Worm (Caenorhabditis elegans) whole organism, late embryonic: ENCODE data around the gene F49C12.11.

Experiments used
- C08G9.2 ChIP-seq: sonication (generic microtip); optimal IDR thresholded peaks from 2 replicates; lab custom pipeline; 2016; ENCODE audit warnings: mild to moderate bottlenecking, missing genetic modification characterization, moderate library complexity, missing compliant biosample characterization
- F13H6.1 ChIP-seq: sonication (generic microtip); optimal IDR thresholded peaks from 2 replicates; lab custom pipeline; 2016; ENCODE audit warnings: missing genetic modification characterization, missing compliant biosample characterization
- K02D7.2 ChIP-seq: sonication (generic microtip); optimal IDR thresholded peaks from 2 replicates; lab custom pipeline; 2017; ENCODE audit warnings: mild to moderate bottlenecking, missing genetic modification characterization, missing compliant biosample characterization
- ahr-1 ChIP-seq: sonication (generic microtip); optimal IDR thresholded peaks from 2 replicates; lab custom pipeline; 2016; ENCODE audit warnings: missing genetic modification characterization, missing compliant biosample characterization
- ceh-14 ChIP-seq: sonication (generic microtip); optimal IDR thresholded peaks from 2 replicates; lab custom pipeline; 2016; ENCODE audit warnings: missing genotype, missing genetic modification characterization, missing compliant biosample characterization
- ceh-19 ChIP-seq: fragments of 200-800 bp; sonication (Bioruptor generic); optimal IDR thresholded peaks from 2 replicates; lab custom pipeline; 2018; ENCODE audit warnings: mild to moderate bottlenecking, missing genetic modification characterization, missing compliant biosample characterization
- ceh-2 ChIP-seq: sonication (generic microtip); optimal IDR thresholded peaks from 2 replicates; lab custom pipeline; 2016; ENCODE audit warnings: missing genotype, missing genetic modification characterization, missing compliant biosample characterization
- ceh-22 ChIP-seq: sonication (generic microtip); optimal IDR thresholded peaks from 2 replicates; lab custom pipeline; 2017; ENCODE audit warnings: missing biosample characterization, missing genetic modification characterization
- ceh-30 ChIP-seq: fragments of 150-350 bp; optimal IDR thresholded peaks from 2 replicates; lab custom pipeline; 2014; ENCODE audit warnings: missing biosample characterization, missing genetic modification characterization
- ceh-31 ChIP-seq: sonication (generic microtip); optimal IDR thresholded peaks from 2 replicates; lab custom pipeline; 2016; ENCODE audit warnings: missing genetic modification characterization, missing compliant biosample characterization
- ceh-45 ChIP-seq: fragments of 200-800 bp; sonication (Bioruptor generic); IDR thresholded peaks from 2 replicates; pipeline ENCODE4 v1.3.6; 2022; ENCODE audit warnings: missing genetic modification reagents, missing genetic modification characterization, missing compliant biosample characterization
- ceh-48 ChIP-seq: sonication (generic microtip); optimal IDR thresholded peaks from 2 replicates; lab custom pipeline; 2016; ENCODE audit warnings: missing genetic modification characterization, inconsistent platforms, missing compliant biosample characterization
- ceh-6 ChIP-seq: fragments of 200-800 bp; sonication (Bioruptor generic); optimal IDR thresholded peaks from 2 replicates; lab custom pipeline; 2018; ENCODE audit warnings: mild to moderate bottlenecking, missing genetic modification characterization, missing compliant biosample characterization
- ceh-9 ChIP-seq: sonication (generic microtip); optimal IDR thresholded peaks from 2 replicates; lab custom pipeline; 2016; ENCODE audit warnings: mild to moderate bottlenecking, missing genetic modification characterization, inconsistent platforms, missing compliant biosample characterization
- dmd-4 ChIP-seq: sonication (generic microtip); optimal IDR thresholded peaks from 2 replicates; lab custom pipeline; 2016; ENCODE audit warnings: borderline replicate concordance, missing genetic modification characterization, missing compliant biosample characterization
- dve-1 ChIP-seq: sonication (generic microtip); optimal IDR thresholded peaks from 2 replicates; lab custom pipeline; 2017; ENCODE audit warnings: antibody characterized with exemption, mild to moderate bottlenecking, missing genetic modification characterization, missing compliant biosample characterization
- elt-2 ChIP-seq: sonication (generic microtip); optimal IDR thresholded peaks from 2 replicates; lab custom pipeline; 2016; ENCODE audit warnings: missing genetic modification reagents, missing genetic modification characterization, missing compliant biosample characterization
- fax-1 ChIP-seq: sonication (generic microtip); optimal IDR thresholded peaks from 2 replicates; lab custom pipeline; 2016; ENCODE audit warnings: missing genotype, missing genetic modification characterization, missing compliant biosample characterization
- hlh-13 ChIP-seq: fragments of 200-800 bp; sonication (Bioruptor generic); optimal IDR thresholded peaks from 2 replicates; lab custom pipeline; 2018; ENCODE audit warnings: mild to moderate bottlenecking, missing genetic modification characterization, missing compliant biosample characterization
- hlh-6 ChIP-seq: sonication (generic microtip); optimal IDR thresholded peaks from 2 replicates; lab custom pipeline; 2016; ENCODE audit warnings: missing genotype, missing genetic modification characterization, missing compliant biosample characterization
- hlh-8 ChIP-seq: sonication (generic microtip); optimal IDR thresholded peaks from 2 replicates; lab custom pipeline; 2016; ENCODE audit warnings: missing genotype, missing genetic modification characterization, missing compliant biosample characterization
- mec-3 ChIP-seq: sonication (generic microtip); optimal IDR thresholded peaks from 2 replicates; lab custom pipeline; 2016; ENCODE audit warnings: borderline replicate concordance, missing genetic modification characterization, missing compliant biosample characterization
- npax-4 ChIP-seq: sonication (generic microtip); optimal IDR thresholded peaks from 2 replicates; lab custom pipeline; 2016; ENCODE audit warnings: missing genetic modification characterization, missing compliant biosample characterization
- pat-9 ChIP-seq: fragments of 200-800 bp; sonication (Bioruptor generic); optimal IDR thresholded peaks from 2 replicates; lab custom pipeline; 2018; ENCODE audit warnings: mild to moderate bottlenecking, missing genetic modification characterization, moderate library complexity, missing compliant biosample characterization
- pha-2 ChIP-seq: sonication (generic microtip); optimal IDR thresholded peaks from 2 replicates; lab custom pipeline; 2017; ENCODE audit warnings: mild to moderate bottlenecking, missing genetic modification characterization, missing compliant biosample characterization
- sdc-2 ChIP-seq: sonication (generic microtip); optimal IDR thresholded peaks from 2 replicates; lab custom pipeline; 2016; ENCODE audit warnings: missing genotype, missing genetic modification characterization, missing compliant biosample characterization
- sox-2 ChIP-seq: fragments of 200-800 bp; sonication (Bioruptor generic); IDR thresholded peaks from 2 replicates; pipeline ENCODE4 v1.3.6; 2022; ENCODE audit warnings: missing genetic modification reagents, missing genetic modification characterization, missing compliant biosample characterization
- tbx-2 ChIP-seq: sonication (generic microtip); optimal IDR thresholded peaks from 2 replicates; lab custom pipeline; 2016; ENCODE audit warnings: missing genetic modification characterization, missing compliant biosample characterization
- tbx-7 ChIP-seq: sonication (generic microtip); optimal IDR thresholded peaks from 2 replicates; lab custom pipeline; 2016; ENCODE audit warnings: missing genotype, missing genetic modification characterization, missing compliant biosample characterization
- unc-3 ChIP-seq, 2 experiments: fragments of 200-800 bp in 1 of 2; sonication (Bioruptor generic) in 1 of 2; sonication (generic microtip) in 1 of 2; conservative IDR thresholded peaks in 1 of 2; optimal IDR thresholded peaks in 1 of 2; 2 replicates each; pipeline versions ENCODE4 v1.3.6 to Lab custom; 2016 to 2022; ENCODE audit warnings: missing compliant biosample characterization in 2 of 2, missing genetic modification characterization in 2 of 2, missing genetic modification reagents in 1 of 2
- unc-55 ChIP-seq: sonication (generic microtip); optimal IDR thresholded peaks from 2 replicates; lab custom pipeline; 2017; ENCODE audit warnings: missing biosample characterization, missing genetic modification reagents, missing genetic modification characterization
- zip-5 ChIP-seq: sonication (generic microtip); optimal IDR thresholded peaks from 2 replicates; lab custom pipeline; 2016; ENCODE audit warnings: missing genetic modification characterization, missing compliant biosample characterization

The F49C12.11 gene

ce11 chrIV:9333007-9333406 lies 13.8 kb downstream of the F49C12.11 start:
- TF ChIP-seq elt-2 (peak; percentile 49), hlh-8 (tag; lab: Kevin White, UChicago) (no peak)

DNA sequence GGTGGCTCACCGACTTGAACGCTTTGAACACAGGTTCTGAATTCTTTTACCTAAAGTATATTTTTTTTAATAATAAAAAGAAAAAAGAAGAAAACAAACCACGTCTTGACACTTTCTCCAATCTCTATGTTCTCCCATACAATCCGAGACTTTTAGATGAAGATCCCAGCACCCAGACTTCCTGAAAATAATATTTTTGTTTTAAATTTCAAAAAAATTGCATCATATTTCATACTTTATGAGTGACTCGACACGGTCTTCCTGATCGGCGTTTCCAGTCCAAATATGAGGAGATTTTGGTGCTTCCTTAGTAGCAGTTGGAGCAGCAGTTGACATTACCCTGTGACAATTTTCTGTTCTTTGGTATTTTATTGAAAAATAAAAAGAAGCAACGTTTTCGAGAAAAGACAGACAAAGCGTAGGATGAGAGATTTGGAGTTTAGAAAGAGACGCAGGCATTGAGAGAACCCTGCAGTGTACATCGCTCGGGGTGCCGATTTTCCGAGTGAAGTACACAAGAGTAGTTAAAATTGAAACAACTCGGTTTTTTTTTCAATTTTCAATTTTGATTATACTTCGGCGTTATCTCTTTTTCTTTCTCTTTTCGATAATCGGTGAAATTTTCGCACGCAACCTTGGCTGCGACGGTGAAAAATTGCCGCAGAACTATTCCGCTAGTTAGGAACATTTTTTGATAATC lies 16.5 kb downstream of the F49C12.11 start, which contains the start of the genes coa-4 and T20D3.14:
TSS of gene coa-4 (minus strand) at position 51 of the 700 bp plus-strand sequence.
TSS of gene T20D3.14 (minus strand) at position 358 of the 700 bp plus-strand sequence.
- no peak for TF ChIP-seq pha-2 (tag; lab: Kevin White, UChicago)
- no peak for TF ChIP-seq tbx-7 (tag; lab: Kevin White, UChicago)
- TF ChIP-seq dmd-4: no peak
- TF ChIP-seq ceh-19 (GFP tag; lab: Kevin White, UChicago): no peak
- no peak for TF ChIP-seq hlh-6 (tag; lab: Kevin White, UChicago)
- no peak for TF ChIP-seq ceh-48 (tag; lab: Kevin White, UChicago)
- TF ChIP-seq ceh-6 (GFP tag; lab: Kevin White, UChicago): no peak
- no peak for TF ChIP-seq F13H6.1 (tag; lab: Kevin White, UChicago)
- TF ChIP-seq K02D7.2 (tag; lab: Kevin White, UChicago): no peak
- no peak for TF ChIP-seq zip-5 (tag; lab: Kevin White, UChicago)

- TF ChIP-seq npax-4 (no peak), ceh-9 (tag; lab: Kevin White, UChicago) (no peak), ceh-22 (tag; lab: Kevin White, UChicago) (no peak), tbx-2 (tag; lab: Kevin White, UChicago) (peak; percentile 7), dve-1 (tag; lab: Kevin White, UChicago) (no peak), unc-3 (GFP tag; conservative IDR thresholded peaks at IDR 0.05; lab: Robert Waterston, UW) (no peak), unc-3 (tag; optimal IDR thresholded peaks at IDR 0.05; lab: Kevin White, UChicago) (no peak), ceh-19 (GFP tag; lab: Kevin White, UChicago) (no peak), ceh-2 (tag; lab: Kevin White, UChicago) (peak; percentile 7), fax-1 (tag; lab: Kevin White, UChicago) (no peak), ceh-14 (tag; lab: Kevin White, UChicago) (no peak), hlh-8 (tag; lab: Kevin White, UChicago) (no peak)
These were observed 17.4 kb downstream of the F49C12.11 start, which contains the start of gene T20D3.5 for ce11 chrIV:9336538-9337090. TSS of gene T20D3.5 (plus strand) at chrIV:9337040.

ce11 chrIV:9339205-9339604 lies 20.0 kb downstream of the F49C12.11 start, which contains the start of gene T20D3.6:
TSS of gene T20D3.6 (minus strand) at chrIV:9339305.
- TF ChIP-seq unc-55 (GFP tag; lab: Kevin White, UChicago) (no peak), tbx-2 (tag; lab: Kevin White, UChicago) (no peak), ceh-31 (tag; lab: Kevin White, UChicago) (no peak), sox-2 (no peak), ahr-1 (tag; lab: Kevin White, UChicago) (no peak)

DNA sequence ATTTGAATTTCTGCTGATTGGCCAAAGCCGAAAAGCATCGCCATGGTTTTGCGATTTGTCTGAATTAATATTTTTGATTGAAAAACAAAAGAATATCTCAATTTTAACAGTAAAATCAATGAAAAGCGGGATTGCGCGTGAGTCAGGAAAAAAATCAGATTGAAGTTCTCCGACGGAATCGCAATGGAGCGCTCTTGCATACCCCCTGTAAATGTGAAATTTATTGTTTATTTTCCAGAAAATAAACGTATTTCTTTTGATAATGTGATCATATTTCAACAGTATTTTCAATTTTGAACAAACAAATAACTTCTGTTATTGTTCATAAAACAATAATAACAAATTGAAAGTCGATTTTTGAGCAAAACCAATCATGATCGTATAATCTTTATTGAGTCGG lies 22.4 kb downstream of the F49C12.11 start, which contains the start of gene vps-26:
TSS of gene vps-26 (minus strand) at position 200 of the 400 bp plus-strand sequence.
- TF ChIP-seq mec-3 (tag; lab: Kevin White, UChicago) (no peak), hlh-13 (GFP tag; lab: Kevin White, UChicago) (no peak), pat-9 (no peak), ceh-14 (tag; lab: Kevin White, UChicago) (no peak), ceh-22 (tag; lab: Kevin White, UChicago) (no peak), hlh-6 (tag; lab: Kevin White, UChicago) (no peak), ceh-30 (tag; lab: Kevin White, UChicago) (no peak), ceh-45 (GFP tag; lab: Robert Waterston, UW) (no peak), pha-2 (tag; lab: Kevin White, UChicago) (no peak), C08G9.2 (tag; lab: Kevin White, UChicago) (no peak), zip-5 (tag; lab: Kevin White, UChicago) (no peak), ceh-6 (GFP tag; lab: Kevin White, UChicago) (no peak), sdc-2 (tag; lab: Kevin White, UChicago) (no peak)
- TF ChIP-seq, all 69 proteins: peak for 0
